Worm (Caenorhabditis elegans) whole organism, L4 larva: Measurements from ENCODE around the gene T22C8.3.

Experiments
- F37D6.2 ChIP-seq: sonication (generic microtip); optimal IDR thresholded peaks from 2 replicates; lab custom pipeline; 2016; ENCODE audit warnings: mild to moderate bottlenecking, missing genetic modification characterization, missing compliant biosample characterization
- T20F7.1 ChIP-seq: fragments of 200-800 bp; sonication (Bioruptor generic); optimal IDR thresholded peaks from 2 replicates; lab custom pipeline; 2018; ENCODE audit warnings: mild to moderate bottlenecking, missing genetic modification characterization, missing compliant biosample characterization
- Y105C5A.15 ChIP-seq: fragments of 200-800 bp; sonication (Bioruptor generic); IDR thresholded peaks from 2 replicates; pipeline ENCODE4 v1.3.6; 2022; ENCODE audit warnings: missing genetic modification characterization, missing compliant biosample characterization
- Y5F2A.4 ChIP-seq: fragments of 200-800 bp; sonication (Bioruptor generic); optimal IDR thresholded peaks from 2 replicates; lab custom pipeline; 2018; ENCODE audit warnings: mild to moderate bottlenecking, missing genetic modification characterization, missing compliant biosample characterization
- aha-1 ChIP-seq: fragments of 150-350 bp; peaks from one replicate; lab custom pipeline; 2014; ENCODE audit warnings: missing biosample characterization, missing genetic modification characterization
- aly-2 ChIP-seq: sonication (generic microtip); optimal IDR thresholded peaks from 2 replicates; lab custom pipeline; 2018; ENCODE audit warnings: missing biosample characterization, missing genetic modification characterization
- ama-1 ChIP-seq: fragments of 150-350 bp; optimal IDR thresholded peaks from 2 replicates; lab custom pipeline; 2014; ENCODE audit warnings: inconsistent platforms, mixed read lengths
- arid-1 ChIP-seq: fragments of 200-800 bp; sonication (Bioruptor generic); conservative IDR thresholded peaks from 2 replicates; pipeline ENCODE4 v1.3.6; 2022; ENCODE audit warnings: missing genetic modification reagents, missing genetic modification characterization, missing compliant biosample characterization
- attf-4 ChIP-seq: sonication (generic microtip); optimal IDR thresholded peaks from 3 replicates; lab custom pipeline; 2017; ENCODE audit warnings: missing biosample characterization, missing genetic modification characterization
- ceh-32 ChIP-seq: sonication (generic microtip); optimal IDR thresholded peaks from 2 replicates; lab custom pipeline; 2016; ENCODE audit warnings: mild to moderate bottlenecking, missing genetic modification characterization, missing compliant biosample characterization; ENCODE audit not compliant: poor library complexity
- ceh-44 ChIP-seq: fragments of 200-800 bp; sonication (Bioruptor generic); IDR thresholded peaks from 2 replicates; pipeline ENCODE4 v1.3.6; 2022; ENCODE audit warnings: missing genetic modification reagents, missing genetic modification characterization, missing compliant biosample characterization
- daf-16 ChIP-seq, 3 experiments: sonication (generic microtip); optimal IDR thresholded peaks; 2 replicates each; lab custom pipeline; 2016 to 2017; ENCODE audit warnings: missing genetic modification characterization in 3 of 3, missing genetic modification reagents in 3 of 3, mild to moderate bottlenecking in 2 of 3, missing compliant biosample characterization in 2 of 3, missing biosample characterization in 1 of 3, moderate library complexity in 1 of 3
- dmd-9 ChIP-seq: fragments of 200-800 bp; sonication (Bioruptor generic); IDR thresholded peaks from 2 replicates; pipeline ENCODE4 v1.3.6; 2022; ENCODE audit warnings: missing genetic modification reagents, missing genetic modification characterization, missing compliant biosample characterization
- dpl-1 ChIP-seq: fragments of 150-350 bp; optimal IDR thresholded peaks from 2 replicates; lab custom pipeline; 2014; ENCODE audit warnings: missing biosample characterization, missing genetic modification reagents, missing genetic modification characterization
- dve-1 ChIP-seq: sonication (generic microtip); optimal IDR thresholded peaks from 2 replicates; lab custom pipeline; 2017; ENCODE audit warnings: antibody characterized with exemption, mild to moderate bottlenecking, missing genetic modification characterization, missing compliant biosample characterization; ENCODE audit not compliant: insufficient read depth
- egl-43 ChIP-seq: fragments of 200-800 bp; sonication (Bioruptor generic); IDR thresholded peaks from 2 replicates; pipeline ENCODE4 v1.3.6; 2022; ENCODE audit warnings: missing genetic modification reagents, missing genetic modification characterization, missing compliant biosample characterization
- hif-1 ChIP-seq, 2 experiments: sonication (generic microtip); optimal IDR thresholded peaks; 2 replicates each; lab custom pipeline; 2016 to 2017; ENCODE audit warnings: missing compliant biosample characterization in 2 of 2, missing genetic modification characterization in 2 of 2, missing genetic modification reagents in 2 of 2, missing genotype in 2 of 2, mild to moderate bottlenecking in 1 of 2
- madf-9 ChIP-seq: fragments of 200-800 bp; sonication (Bioruptor generic); conservative IDR thresholded peaks from 2 replicates; pipeline ENCODE4 v1.3.6; 2022; ENCODE audit warnings: missing genetic modification reagents, missing genetic modification characterization, missing compliant biosample characterization
- mxl-2 ChIP-seq: fragments of 200-800 bp; sonication (Bioruptor generic); conservative IDR thresholded peaks from 2 replicates; pipeline ENCODE4 v1.3.6; 2022; ENCODE audit warnings: missing genetic modification reagents, missing genetic modification characterization, missing compliant biosample characterization
- nhr-10 ChIP-seq: fragments of 150-350 bp; optimal IDR thresholded peaks from 2 replicates; lab custom pipeline; 2014; ENCODE audit warnings: missing biosample characterization, missing genetic modification characterization
- nhr-237 ChIP-seq: sonication (generic microtip); optimal IDR thresholded peaks from 2 replicates; lab custom pipeline; 2017; ENCODE audit warnings: missing biosample characterization, missing genetic modification characterization
- nhr-28 ChIP-seq: fragments of 150-350 bp; optimal IDR thresholded peaks from 2 replicates; lab custom pipeline; 2014; ENCODE audit warnings: missing biosample characterization, missing genetic modification characterization
- nhr-42 ChIP-seq: fragments of 200-800 bp; sonication (Bioruptor generic); IDR thresholded peaks from 2 replicates; pipeline ENCODE4 v1.3.6; 2022; ENCODE audit warnings: missing genetic modification characterization, missing compliant biosample characterization
- nhr-48 ChIP-seq: sonication (generic microtip); optimal IDR thresholded peaks from 2 replicates; lab custom pipeline; 2016; ENCODE audit warnings: mild to moderate bottlenecking, missing genetic modification characterization, missing compliant biosample characterization
- pqm-1 ChIP-seq: sonication (generic microtip); optimal IDR thresholded peaks from 2 replicates; lab custom pipeline; 2017; ENCODE audit warnings: missing biosample characterization, missing genetic modification characterization
- set-16 ChIP-seq: fragments of 200-800 bp; sonication (Bioruptor generic); IDR thresholded peaks from 2 replicates; pipeline ENCODE4 v1.3.6; 2022; ENCODE audit warnings: missing genetic modification reagents, missing genetic modification characterization, missing compliant biosample characterization
- spr-1 ChIP-seq: sonication (generic microtip); optimal IDR thresholded peaks from 2 replicates; lab custom pipeline; 2016; ENCODE audit warnings: mild to moderate bottlenecking, missing genetic modification characterization, missing compliant biosample characterization
- tag-97 ChIP-seq: fragments of 200-800 bp; sonication (Bioruptor generic); IDR thresholded peaks from 2 replicates; pipeline ENCODE4 v1.3.6; 2022; ENCODE audit warnings: missing genetic modification characterization, missing compliant biosample characterization
- tra-1 ChIP-seq: fragments of 200-800 bp; sonication (Bioruptor generic); IDR thresholded peaks from 2 replicates; pipeline ENCODE4 v1.3.6; 2022; ENCODE audit warnings: missing genetic modification reagents, missing genetic modification characterization, missing compliant biosample characterization
- unc-39 ChIP-seq: sonication (generic microtip); optimal IDR thresholded peaks from 2 replicates; lab custom pipeline; 2017; ENCODE audit warnings: missing biosample characterization, missing genetic modification characterization
- unc-62 ChIP-seq, 3 experiments: fragments of 150-350 bp in 1 of 3; sonication (generic microtip); optimal IDR thresholded peaks in 2 of 3; peaks in 1 of 3; 1 replicate in 1 of 3; 2 replicates in 2 of 3; lab custom pipeline; 2014 to 2017; ENCODE audit warnings: missing biosample characterization in 3 of 3, missing genetic modification characterization in 3 of 3, missing genetic modification reagents in 3 of 3, missing genotype in 1 of 3
- zag-1 ChIP-seq: fragments of 150-350 bp; optimal IDR thresholded peaks from 2 replicates; lab custom pipeline; 2014; ENCODE audit warnings: missing biosample characterization, missing genetic modification characterization
- ztf-7 ChIP-seq: fragments of 150-350 bp; optimal IDR thresholded peaks from 2 replicates; lab custom pipeline; 2014; ENCODE audit warnings: missing biosample characterization, missing genetic modification characterization

The T22C8.3 gene

DNA sequence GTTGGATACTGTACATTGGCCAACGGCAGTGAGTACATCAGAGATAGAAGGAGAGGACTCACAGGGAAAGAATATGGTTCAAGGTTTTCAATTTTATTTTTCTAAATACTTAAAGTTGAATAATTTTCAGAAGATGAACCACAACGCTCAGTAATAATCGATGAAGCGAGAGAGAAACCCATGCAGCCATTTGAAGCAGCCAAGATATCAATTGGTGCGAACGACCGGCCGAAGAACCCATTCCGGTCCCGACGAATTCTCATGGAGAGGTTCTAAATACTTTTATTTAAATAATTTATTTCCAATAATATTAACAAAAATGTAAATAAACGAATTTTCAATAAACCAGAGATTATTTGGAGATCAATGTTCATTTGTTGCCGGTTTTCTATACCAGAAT is 21.6 kb downstream of the T22C8.3 start, which contains the start of gene pigg-1:
TSS of gene pigg-1 (minus strand) at position 101 of the 400 bp plus-strand sequence.
- TF ChIP-seq spr-1 (tag; lab: Kevin White, UChicago) (no peak), aha-1 (peak; percentile 30)

DNA sequence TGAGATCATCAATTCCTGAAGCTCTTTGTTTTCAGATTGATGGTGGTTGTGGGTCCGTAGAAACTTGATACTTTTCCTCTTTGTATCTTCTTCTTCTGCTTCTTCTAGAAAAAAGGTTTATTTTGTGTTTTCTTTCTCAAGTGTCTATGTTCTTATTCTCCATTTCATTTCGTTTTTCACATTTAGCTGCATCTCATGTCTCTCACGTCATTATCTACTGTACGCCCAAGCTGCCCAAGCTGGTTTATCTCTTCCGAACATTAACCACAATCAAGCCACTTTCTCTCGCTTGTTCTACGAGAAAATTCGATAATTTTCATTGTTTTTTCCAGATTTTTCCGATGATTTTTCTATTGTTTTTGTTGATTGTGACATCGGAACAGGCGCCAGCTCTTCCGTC is 22.6 kb downstream of the T22C8.3 start, which contains the start of gene F28C6.5:
TSS of gene F28C6.5 (plus strand) at position 301 of the 400 bp plus-strand sequence.
- TF ChIP-seq madf-9 (GFP tag; lab: Robert Waterston, UW) (no peak), dpl-1 (GFP tag; lab: Kevin White, UChicago) (no peak), aly-2 (no peak), arid-1 (no peak), hif-1 (tag; optimal IDR thresholded peaks at IDR 0.05; lab: Kevin White, UChicago) (no peak), pqm-1 (tag; lab: Kevin White, UChicago) (no peak), F37D6.2 (tag; lab: Kevin White, UChicago) (no peak), zag-1 (tag; lab: Kevin White, UChicago) (no peak), Y105C5A.15 (GFP tag; lab: Robert Waterston, UW) (no peak), tra-1 (no peak), nhr-28 (tag; lab: Kevin White, UChicago) (no peak), nhr-10 (no peak), ceh-44 (GFP tag; lab: Robert Waterston, UW) (no peak), T20F7.1 (GFP tag; lab: Kevin White, UChicago) (no peak), mxl-2 (GFP tag; lab: Robert Waterston, UW) (no peak), set-16 (GFP tag; lab: Robert Waterston, UW) (no peak), nhr-42 (GFP tag; lab: Robert Waterston, UW) (no peak), nhr-237 (tag; lab: Kevin White, UChicago) (no peak), tag-97 (GFP tag; lab: Robert Waterston, UW) (no peak), ceh-32 (tag; lab: Kevin White, UChicago) (no peak)

DNA sequence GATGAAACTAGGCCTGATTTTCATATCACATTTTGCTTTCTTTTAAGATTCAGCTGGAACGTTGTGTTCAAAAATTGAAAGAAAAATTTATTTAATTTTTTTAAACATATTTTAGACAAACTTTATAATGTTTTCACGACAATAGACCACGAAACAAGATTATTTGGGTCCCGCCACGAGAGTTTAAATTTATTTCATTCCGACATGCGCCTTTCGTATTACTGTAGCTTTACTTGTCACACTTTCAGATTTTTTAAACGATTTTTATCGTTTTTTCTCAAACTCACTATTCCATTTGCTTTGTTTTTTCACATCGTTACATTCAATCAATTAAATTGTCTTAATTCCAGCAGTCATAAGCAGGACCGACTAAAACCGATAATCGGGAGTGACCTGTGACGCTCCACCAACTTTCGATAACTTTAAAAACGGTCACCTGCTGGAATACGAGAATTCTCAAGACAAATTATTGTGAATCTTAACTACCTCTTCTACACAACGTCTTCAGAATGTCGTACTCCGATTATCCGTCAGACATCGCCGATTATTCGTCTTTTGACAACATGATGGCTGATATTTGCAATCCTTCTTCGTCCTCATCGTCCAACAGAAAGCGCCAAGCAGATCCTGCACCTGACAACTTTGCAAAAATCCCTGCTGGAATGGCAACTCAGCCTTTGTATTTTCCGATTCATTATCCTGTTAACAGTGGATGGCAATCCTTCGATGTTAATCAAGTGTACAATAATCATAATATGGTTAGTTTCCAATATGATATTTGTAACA is 27.8 kb downstream of the T22C8.3 start, which contains the start of gene aptf-3:
TSS of gene aptf-3 (plus strand) at position 351 of the 786 bp plus-strand sequence.
- TF ChIP-seq nhr-28 (tag; lab: Kevin White, UChicago) (no peak), dve-1 (tag; lab: Kevin White, UChicago) (no peak), unc-62 (GFP tag; optimal IDR thresholded peaks at IDR 0.05 in 1 of 2; lab: Kevin White, UChicago) (peak in 1 of 2 experiments; percentile 94), unc-62 (tag; optimal IDR thresholded peaks at IDR 0.05; lab: Kevin White, UChicago) (no peak)

DNA sequence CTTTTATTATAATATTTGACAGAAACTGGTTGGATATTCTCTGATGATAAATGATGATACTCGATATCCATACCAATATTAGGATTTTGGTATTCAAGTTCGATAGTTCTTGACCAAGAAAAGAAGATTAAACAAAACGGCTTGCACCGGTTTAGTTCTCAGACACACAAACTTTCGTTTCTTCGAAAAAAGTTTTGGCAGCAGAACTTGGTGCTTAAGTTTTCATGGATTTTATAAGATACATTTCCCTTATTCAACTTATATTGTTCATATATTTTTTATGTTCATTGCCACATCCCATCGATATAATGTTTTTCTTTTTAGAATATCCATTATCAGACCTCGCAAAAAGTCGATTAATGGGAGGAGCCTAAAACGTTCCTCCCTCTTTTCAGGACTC is 31.1 kb downstream of the T22C8.3 start, which contains the start of gene aptf-4:
TSS of gene aptf-4 (plus strand) at position 301 of the 400 bp plus-strand sequence.
- TF ChIP-seq Y5F2A.4 (GFP tag; lab: Kevin White, UChicago), result no peak
- TF ChIP-seq hif-1 (tag; optimal IDR thresholded peaks at IDR 0.05; lab: Kevin White, UChicago), result no peak
- no peak for TF ChIP-seq dve-1 (tag; lab: Kevin White, UChicago)
- TF ChIP-seq dmd-9 (GFP tag; lab: Robert Waterston, UW), result no peak
- no peak for TF ChIP-seq tra-1
- TF ChIP-seq spr-1 (tag; lab: Kevin White, UChicago), result no peak
- TF ChIP-seq ztf-7, result no peak
- TF ChIP-seq daf-16 (GFP tag; optimal IDR thresholded peaks at IDR 0.05; lab: Kevin White, UChicago), result no peak
- TF ChIP-seq daf-16 (tag; optimal IDR thresholded peaks at IDR 0.05; lab: Kevin White, UChicago), result no peak
- TF ChIP-seq ama-1 (lab: Kevin White, UChicago), result no peak
- TF ChIP-seq attf-4, result no peak
- TF ChIP-seq egl-43 (GFP tag; lab: Robert Waterston, UW), result no peak
- TF ChIP-seq unc-39 (tag; lab: Kevin White, UChicago), result no peak
- no peak for TF ChIP-seq nhr-48 (tag; lab: Kevin White, UChicago)
- TF ChIP-seq arid-1, result no peak
